Fruit fly (Drosophila melanogaster): ENCODE measurements around the gene wol.

wol gene

dm6 chr2L:8299194-8299811 is 3.5 kb downstream of the wol start (continued):
- TF ChIP-seq spab (GFP tag; optimal IDR thresholded peaks at IDR 0.05): peak; percentile 89
- TF ChIP-seq Hr4 (GFP tag; optimal IDR thresholded peaks at IDR 0.05): peak; percentile 42
- peak; percentile 97 for TF ChIP-seq Eip78C (GFP tag)
- TF ChIP-seq CG7368 (GFP tag; optimal IDR thresholded peaks at IDR 0.05): peak; percentile 72
- TF ChIP-seq CG6163 (GFP tag; IDR thresholded peaks at IDR 0.05): peak; percentile 56; the same call in 1 of the 3 replicates
- TF ChIP-seq CG10631 (GFP tag; optimal IDR thresholded peaks at IDR 0.05): peak; percentile 86
- TF ChIP-seq topi (GFP tag; optimal IDR thresholded peaks at IDR 0.05): peak; percentile 94
- peak; percentile 91 for TF ChIP-seq CG3919 (GFP tag; optimal IDR thresholded peaks at IDR 0.05)
- peak; percentile 91 for TF ChIP-seq cyc (GFP tag; optimal IDR thresholded peaks at IDR 0.05)
- TF ChIP-seq Ets21C (GFP tag; optimal IDR thresholded peaks at IDR 0.05): peak; percentile 86
- peak; percentile 50; the same call in 1 of the 3 replicates for TF ChIP-seq eg (GFP tag; IDR thresholded peaks at IDR 0.05)
- TF ChIP-seq svp (GFP tag): peak; percentile 98
- peak; percentile 72 for TF ChIP-seq CG8119 (GFP tag; IDR thresholded peaks at IDR 0.05)
- peak; percentile 80 for TF ChIP-seq OdsH (GFP tag; optimal IDR thresholded peaks at IDR 0.05)
- peak; percentile 95 for TF ChIP-seq CG6808 (GFP tag; optimal IDR thresholded peaks at IDR 0.05)
- no peak for TF ChIP-seq Hr38 (GFP tag; optimal IDR thresholded peaks at IDR 0.05)
- TF ChIP-seq Eip75B (GFP tag; optimal IDR thresholded peaks at IDR 0.05): peak; percentile 89
- TF ChIP-seq Smox (GFP tag; optimal IDR thresholded peaks at IDR 0.05): peak; percentile 89
- TF ChIP-seq dsx (GFP tag; optimal IDR thresholded peaks at IDR 0.05; ENCODE audit: poor library complexity, severe bottlenecking): peak; percentile 91
- TF ChIP-seq CG3032 (tag; optimal IDR thresholded peaks at IDR 0.05): peak; percentile 94
- no peak for TF ChIP-seq dac (GFP tag; optimal IDR thresholded peaks at IDR 0.05)
- TF ChIP-seq Sox14 (GFP tag; optimal IDR thresholded peaks at IDR 0.05): peak; percentile 94
- TF ChIP-seq CG4318 (GFP tag; optimal IDR thresholded peaks at IDR 0.05): no peak
- peak; percentile 87 for TF ChIP-seq achi (GFP tag; optimal IDR thresholded peaks at IDR 0.05)
- TF ChIP-seq CG10669 (GFP tag; optimal IDR thresholded peaks at IDR 0.05): peak; percentile 87
- TF ChIP-seq Hr39 (GFP tag; optimal IDR thresholded peaks at IDR 0.05): peak; percentile 91
- peak; percentile 95 for TF ChIP-seq esn (GFP tag; optimal IDR thresholded peaks at IDR 0.05)

dm6 chr2L:8297070-8297469 is 5.7 kb downstream of the wol start:
- TF ChIP-seq net (GFP tag; optimal IDR thresholded peaks at IDR 0.05) (no peak), acj6 (GFP tag; optimal IDR thresholded peaks at IDR 0.05) (no peak), Blimp-1 (GFP tag; optimal IDR thresholded peaks at IDR 0.05) (no peak), lz (GFP tag; optimal IDR thresholded peaks at IDR 0.05) (no peak), OdsH (GFP tag; optimal IDR thresholded peaks at IDR 0.05) (no peak), eg (GFP tag; IDR thresholded peaks at IDR 0.05) (no peak)

- TF ChIP-seq Hr4 (GFP tag; optimal IDR thresholded peaks at IDR 0.05) (no peak), Eip78C (GFP tag) (peak; percentile 23), CG7368 (GFP tag; optimal IDR thresholded peaks at IDR 0.05) (no peak), dsx (GFP tag; optimal IDR thresholded peaks at IDR 0.05; ENCODE audit: poor library complexity, severe bottlenecking) (no peak)
Measured at dm6 chr2L:8296395-8296794, 6.4 kb downstream of the wol start.

dm6 chr2L:8294043-8294442 is 8.7 kb downstream of the wol start:
- TF ChIP-seq CG10631 (GFP tag; optimal IDR thresholded peaks at IDR 0.05): no peak
- no peak for TF ChIP-seq Eip93F (GFP tag; optimal IDR thresholded peaks at IDR 0.05)
- no peak for TF ChIP-seq cyc (GFP tag; optimal IDR thresholded peaks at IDR 0.05)
- TF ChIP-seq CG1621 (tag; optimal IDR thresholded peaks at IDR 0.05): no peak
- no peak for TF ChIP-seq Blimp-1 (GFP tag; optimal IDR thresholded peaks at IDR 0.05)
- no peak for TF ChIP-seq CG3032 (tag; optimal IDR thresholded peaks at IDR 0.05)
- no peak for TF ChIP-seq Sox15 (GFP tag; optimal IDR thresholded peaks at IDR 0.05)
- no peak for TF ChIP-seq CG16779 (tag; optimal IDR thresholded peaks at IDR 0.05)
- no peak for TF ChIP-seq Met (GFP tag; optimal IDR thresholded peaks at IDR 0.05)
- TF ChIP-seq pdm3 (GFP tag; optimal IDR thresholded peaks at IDR 0.05): no peak
- TF ChIP-seq Hr39 (GFP tag; optimal IDR thresholded peaks at IDR 0.05): no peak
- no peak for TF ChIP-seq net (GFP tag; optimal IDR thresholded peaks at IDR 0.05)
- TF ChIP-seq CG8119 (GFP tag; IDR thresholded peaks at IDR 0.05): no peak
- no peak for TF ChIP-seq CG10669 (GFP tag; optimal IDR thresholded peaks at IDR 0.05)
- TF ChIP-seq lz (GFP tag; optimal IDR thresholded peaks at IDR 0.05): no peak
- TF ChIP-seq CG9139 (GFP tag; optimal IDR thresholded peaks at IDR 0.05): no peak

Measured in whole organism, prepupa.